Worm (Caenorhabditis elegans) whole organism, L4 larva: ENCODE results near the gene acc-1.

Experiments used
- F49E8.2 ChIP-seq: sonication (generic microtip); optimal IDR thresholded peaks from 2 replicates; lab custom pipeline; 2016; ENCODE audit warnings: missing compliant biosample characterization, mild to moderate bottlenecking, missing genetic modification characterization, borderline replicate concordance
- ZK546.5 ChIP-seq, 2 experiments: sonication (generic microtip); optimal IDR thresholded peaks; 2 replicates each; lab custom pipeline; 2017; ENCODE audit warnings: missing biosample characterization in 2 of 2, missing genetic modification characterization in 2 of 2
- ama-1 ChIP-seq: fragments of 150-350 bp; optimal IDR thresholded peaks from 2 replicates; lab custom pipeline; 2014; ENCODE audit warnings: inconsistent platforms, mixed read lengths
- lin-38 ChIP-seq: fragments of 200-800 bp; sonication (Bioruptor generic); IDR thresholded peaks from 2 replicates; pipeline ENCODE4 v1.3.6; 2022; ENCODE audit warnings: missing genetic modification reagents, missing genetic modification characterization, missing compliant biosample characterization
- nhr-102 ChIP-seq: sonication (generic microtip); optimal IDR thresholded peaks from 2 replicates; lab custom pipeline; 2016; ENCODE audit warnings: mild to moderate bottlenecking, missing genetic modification characterization, moderate library complexity, missing compliant biosample characterization
- zip-2 ChIP-seq: fragments of 150-350 bp; optimal IDR thresholded peaks from 2 replicates; lab custom pipeline; 2014; ENCODE audit warnings: missing biosample characterization, missing genetic modification characterization

DNA sequence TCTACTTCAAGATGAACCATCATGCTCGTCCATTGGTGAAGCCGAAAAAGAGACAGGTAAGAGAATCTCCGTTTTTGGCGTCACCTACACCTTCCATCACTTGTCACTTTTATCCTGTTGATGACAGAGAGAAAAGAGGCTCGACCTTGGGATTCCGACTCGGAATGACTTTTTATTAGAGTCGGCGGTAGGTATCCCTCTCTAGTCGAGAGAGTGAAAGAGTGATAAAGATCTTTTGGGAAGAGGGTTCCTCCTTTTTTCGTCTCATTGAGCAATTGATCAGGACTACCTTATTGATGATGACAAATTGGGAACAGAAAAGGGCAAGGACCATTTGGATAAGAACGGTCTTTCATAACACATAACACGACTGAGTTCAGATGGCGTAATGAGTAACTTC, 40.5 kb upstream of the acc-1 start:
- no peak for TF ChIP-seq ama-1 (lab: Kevin White, UChicago)
- no peak for TF ChIP-seq zip-2
- TF ChIP-seq nhr-102 (tag; lab: Kevin White, UChicago) = no peak
- TF ChIP-seq ZK546.5 (tag; optimal IDR thresholded peaks at IDR 0.05; lab: Kevin White, UChicago) = no peak
- TF ChIP-seq F49E8.2 (tag; lab: Kevin White, UChicago) = no peak
- no peak for TF ChIP-seq lin-38
